Worm (Caenorhabditis elegans) whole organism, early embryonic: ENCODE measurements around the gene ZC395.4.

ENCODE experiments used
- B0310.2 ChIP-seq: sonication (generic microtip); optimal IDR thresholded peaks from 2 replicates; lab custom pipeline; 2016; ENCODE audit warnings: mild to moderate bottlenecking, missing genetic modification characterization, missing compliant biosample characterization
- F13C5.2 ChIP-seq: sonication (generic microtip); optimal IDR thresholded peaks from 2 replicates; lab custom pipeline; 2017; ENCODE audit warnings: mild to moderate bottlenecking, missing genetic modification characterization, inconsistent platforms, missing compliant biosample characterization
- aly-1 ChIP-seq: sonication (generic microtip); optimal IDR thresholded peaks from 2 replicates; lab custom pipeline; 2016; ENCODE audit warnings: missing genetic modification characterization, missing compliant biosample characterization
- ama-1 ChIP-seq: fragments of 150-350 bp; optimal IDR thresholded peaks from 2 replicates; lab custom pipeline; 2014
- ceh-13 ChIP-seq: fragments of 200-800 bp; sonication (Bioruptor generic); optimal IDR thresholded peaks from 2 replicates; lab custom pipeline; 2018; ENCODE audit warnings: mild to moderate bottlenecking, missing genetic modification characterization, missing compliant biosample characterization
- ceh-36 ChIP-seq: sonication (generic microtip); optimal IDR thresholded peaks from 2 replicates; lab custom pipeline; 2016; ENCODE audit warnings: missing genetic modification characterization, inconsistent platforms, missing compliant biosample characterization
- ets-7 ChIP-seq: sonication (generic microtip); optimal IDR thresholded peaks from 2 replicates; lab custom pipeline; 2016; ENCODE audit warnings: missing genotype, missing genetic modification characterization, missing compliant biosample characterization
- flt-1 ChIP-seq: fragments of 200-800 bp; sonication (Bioruptor generic); IDR thresholded peaks from 2 replicates; pipeline ENCODE4 v1.3.6; 2022; ENCODE audit warnings: missing genetic modification characterization, missing compliant biosample characterization
- hnd-1 ChIP-seq: sonication (generic microtip); optimal IDR thresholded peaks from 2 replicates; lab custom pipeline; 2016; ENCODE audit warnings: missing genetic modification characterization, missing compliant biosample characterization
- pes-1 ChIP-seq: fragments of 200-800 bp; sonication (Bioruptor generic); IDR thresholded peaks from 2 replicates; pipeline ENCODE4 v1.3.6; 2022; ENCODE audit warnings: missing genetic modification reagents, missing genetic modification characterization, missing compliant biosample characterization
- sea-1 ChIP-seq: fragments of 200-800 bp; sonication (Bioruptor generic); conservative IDR thresholded peaks from 2 replicates; pipeline ENCODE4 v1.3.6; 2022; ENCODE audit warnings: missing genetic modification characterization, missing compliant biosample characterization
- tbx-11 ChIP-seq: fragments of 200-800 bp; sonication (Bioruptor generic); IDR thresholded peaks from 2 replicates; pipeline ENCODE4 v1.3.6; 2022; ENCODE audit warnings: missing genetic modification characterization, missing compliant biosample characterization
- tra-4 ChIP-seq: sonication (generic microtip); optimal IDR thresholded peaks from 2 replicates; lab custom pipeline; 2017; ENCODE audit warnings: missing genetic modification characterization, missing compliant biosample characterization

DNA sequence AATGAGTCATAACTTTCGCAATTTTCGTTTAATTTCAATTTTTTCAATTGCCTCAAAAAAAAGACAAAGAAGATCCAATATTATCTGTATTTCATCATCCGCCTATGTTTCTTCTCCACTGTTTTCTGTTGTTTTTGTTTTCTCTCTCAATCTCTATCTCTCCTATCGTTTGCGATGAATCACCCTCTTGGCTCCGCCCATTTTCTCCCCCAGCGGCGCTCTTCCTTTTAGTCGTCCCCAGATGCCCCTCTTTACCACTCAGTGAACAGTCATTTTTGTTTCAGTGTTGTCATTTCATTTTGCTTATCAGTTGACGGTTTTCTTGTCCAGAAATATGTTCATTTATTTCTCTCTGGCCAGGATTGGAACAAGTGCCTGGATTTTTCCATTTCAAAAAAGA, 45.0 kb upstream of the ZC395.4 start:
- no peak for TF ChIP-seq pes-1
- TF ChIP-seq tra-4 (tag; lab: Kevin White, UChicago), result no peak
- TF ChIP-seq hnd-1, result no peak
- TF ChIP-seq ama-1 (lab: Kevin White, UChicago), result no peak
- TF ChIP-seq B0310.2 (tag; lab: Kevin White, UChicago), result no peak
- no peak for TF ChIP-seq ceh-13 (GFP tag; lab: Kevin White, UChicago)
- TF ChIP-seq tbx-11, result no peak
- TF ChIP-seq aly-1 (tag; lab: Kevin White, UChicago), result no peak
- no peak for TF ChIP-seq ceh-36 (tag; lab: Kevin White, UChicago)
- no peak for TF ChIP-seq flt-1 (GFP tag; lab: Robert Waterston, UW)
- TF ChIP-seq ets-7 (tag; lab: Kevin White, UChicago), result no peak
- TF ChIP-seq sea-1 (GFP tag; lab: Robert Waterston, UW), result no peak
- no peak for TF ChIP-seq F13C5.2 (tag; lab: Kevin White, UChicago)
